Fruit fly (Drosophila melanogaster): Measurements from ENCODE around the gene CG5359.

dm6 chr3R:9964600-9965301 is 36.3 kb downstream of the CG5359 start:
- TF ChIP-seq Dfd (GFP tag; optimal IDR thresholded peaks at IDR 0.05) (no peak), Hr78 (GFP tag; optimal IDR thresholded peaks at IDR 0.05) (no peak), fru (GFP tag; optimal IDR thresholded peaks at IDR 0.05) (no peak), N (GFP tag; optimal IDR thresholded peaks at IDR 0.05) (no peak), lola (GFP tag; optimal IDR thresholded peaks at IDR 0.05) (no peak), OdsH (GFP tag; optimal IDR thresholded peaks at IDR 0.05) (no peak), dmrt93B (GFP tag; optimal IDR thresholded peaks at IDR 0.05) (no peak)

Measured in whole organism, wandering third instar larva.